Worm (Caenorhabditis elegans): ENCODE results near the gene C50E3.12.

DNA sequence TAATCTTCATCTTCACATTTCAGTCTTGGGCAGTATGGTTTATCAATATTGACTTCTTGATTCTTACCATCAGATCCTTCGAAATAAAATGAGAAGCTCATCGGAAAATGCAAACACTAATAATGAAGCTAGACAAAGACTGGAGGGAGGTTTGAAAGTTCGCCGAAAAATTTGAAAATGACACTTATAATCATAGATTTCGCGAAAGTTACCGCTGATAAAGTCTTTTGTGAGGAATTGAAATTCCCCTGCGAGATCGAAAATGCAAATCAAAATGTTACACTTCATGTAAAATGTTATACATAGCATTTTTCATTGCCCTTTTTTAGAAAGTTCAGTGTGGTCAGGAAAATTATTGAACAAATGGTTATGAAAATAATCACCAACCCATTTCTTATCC, 23.6 kb downstream of the C50E3.12 start, which contains the start of gene C50E3.7:
- TF ChIP-seq R02D3.7 (tag; optimal IDR thresholded peaks at IDR 0.05) (no peak), nhr-23 (tag; optimal IDR thresholded peaks at IDR 0.05) (no peak), nhr-28 (tag; optimal IDR thresholded peaks at IDR 0.05) (no peak), jun-1 (tag; optimal IDR thresholded peaks at IDR 0.05) (no peak), unc-62 (GFP tag; optimal IDR thresholded peaks at IDR 0.05) (no peak), aly-2 (tag; optimal IDR thresholded peaks at IDR 0.05) (no peak), pqm-1 (tag; optimal IDR thresholded peaks at IDR 0.05) (no peak), pha-4 (tag; optimal IDR thresholded peaks at IDR 0.05) (no peak), ceh-9 (tag; optimal IDR thresholded peaks at IDR 0.05) (no peak)

Data from whole organism, L3 larva.